Worm (Caenorhabditis elegans) whole organism, early embryonic: Measurements from ENCODE around the gene R05F9.7.
"Not testable (repeated sequence)": the region's sequence is repeated elsewhere in the genome, so short reads cannot be mapped to it uniquely, and the experiment has no call there.

Experiments used
- B0310.2 ChIP-seq: sonication (generic microtip); optimal IDR thresholded peaks from 2 replicates; lab custom pipeline; 2016; ENCODE audit warnings: mild to moderate bottlenecking, missing genetic modification characterization, missing compliant biosample characterization
- F13C5.2 ChIP-seq: sonication (generic microtip); optimal IDR thresholded peaks from 2 replicates; lab custom pipeline; 2017; ENCODE audit warnings: mild to moderate bottlenecking, missing genetic modification characterization, inconsistent platforms, missing compliant biosample characterization
- aly-1 ChIP-seq: sonication (generic microtip); optimal IDR thresholded peaks from 2 replicates; lab custom pipeline; 2016; ENCODE audit warnings: missing genetic modification characterization, missing compliant biosample characterization
- ama-1 ChIP-seq: fragments of 150-350 bp; optimal IDR thresholded peaks from 2 replicates; lab custom pipeline; 2014
- ceh-13 ChIP-seq: fragments of 200-800 bp; sonication (Bioruptor generic); optimal IDR thresholded peaks from 2 replicates; lab custom pipeline; 2018; ENCODE audit warnings: mild to moderate bottlenecking, missing genetic modification characterization, missing compliant biosample characterization
- ceh-36 ChIP-seq: sonication (generic microtip); optimal IDR thresholded peaks from 2 replicates; lab custom pipeline; 2016; ENCODE audit warnings: missing genetic modification characterization, inconsistent platforms, missing compliant biosample characterization
- ets-7 ChIP-seq: sonication (generic microtip); optimal IDR thresholded peaks from 2 replicates; lab custom pipeline; 2016; ENCODE audit warnings: missing genotype, missing genetic modification characterization, missing compliant biosample characterization
- flt-1 ChIP-seq: fragments of 200-800 bp; sonication (Bioruptor generic); IDR thresholded peaks from 2 replicates; pipeline ENCODE4 v1.3.6; 2022; ENCODE audit warnings: missing genetic modification characterization, missing compliant biosample characterization
- hmbx-1 ChIP-seq: sonication (generic microtip); optimal IDR thresholded peaks from 2 replicates; lab custom pipeline; 2016; ENCODE audit warnings: mild to moderate bottlenecking, missing genetic modification characterization, missing compliant biosample characterization
- hmg-4 ChIP-seq: fragments of 200-800 bp; sonication (Bioruptor generic); optimal IDR thresholded peaks from 2 replicates; lab custom pipeline; 2018; ENCODE audit warnings: mild to moderate bottlenecking, missing genetic modification characterization, missing compliant biosample characterization
- hnd-1 ChIP-seq: sonication (generic microtip); optimal IDR thresholded peaks from 2 replicates; lab custom pipeline; 2016; ENCODE audit warnings: missing genetic modification characterization, missing compliant biosample characterization
- pes-1 ChIP-seq: fragments of 200-800 bp; sonication (Bioruptor generic); IDR thresholded peaks from 2 replicates; pipeline ENCODE4 v1.3.6; 2022; ENCODE audit warnings: missing genetic modification reagents, missing genetic modification characterization, missing compliant biosample characterization
- scrt-1 ChIP-seq: fragments of 200-800 bp; sonication (Bioruptor generic); IDR thresholded peaks from 2 replicates; pipeline ENCODE4 v1.3.6; 2022; ENCODE audit warnings: missing genetic modification characterization, missing compliant biosample characterization
- sea-1 ChIP-seq: fragments of 200-800 bp; sonication (Bioruptor generic); conservative IDR thresholded peaks from 2 replicates; pipeline ENCODE4 v1.3.6; 2022; ENCODE audit warnings: missing genetic modification characterization, missing compliant biosample characterization
- tbx-11 ChIP-seq: fragments of 200-800 bp; sonication (Bioruptor generic); IDR thresholded peaks from 2 replicates; pipeline ENCODE4 v1.3.6; 2022; ENCODE audit warnings: missing genetic modification characterization, missing compliant biosample characterization
- tbx-37 ChIP-seq: fragments of 200-800 bp; sonication (Bioruptor generic); conservative IDR thresholded peaks from 2 replicates; pipeline ENCODE4 v1.3.6; 2022; ENCODE audit warnings: missing genetic modification reagents, missing genetic modification characterization, missing compliant biosample characterization
- tra-4 ChIP-seq: sonication (generic microtip); optimal IDR thresholded peaks from 2 replicates; lab custom pipeline; 2017; ENCODE audit warnings: missing genetic modification characterization, missing compliant biosample characterization

Gene R05F9.7

ce11 chrII:4856113-4856512, 30.0 kb upstream of the R05F9.7 start:
- TF ChIP-seq tbx-11 (no peak), ama-1 (lab: Kevin White, UChicago) (no peak)

- TF ChIP-seq sea-1 (GFP tag; lab: Robert Waterston, UW), result no peak
- no peak for TF ChIP-seq hnd-1 (tag; lab: Kevin White, UChicago)
- TF ChIP-seq tbx-11, result no peak
- no peak for TF ChIP-seq tbx-37 (GFP tag; lab: Robert Waterston, UW)
- no peak for TF ChIP-seq B0310.2 (tag; lab: Kevin White, UChicago)
- no peak for TF ChIP-seq hmg-4
- no peak for TF ChIP-seq hmbx-1 (tag; lab: Kevin White, UChicago)
- no peak for TF ChIP-seq ceh-36
- TF ChIP-seq ama-1 (lab: Kevin White, UChicago), result no peak
- TF ChIP-seq ceh-13 (GFP tag; lab: Kevin White, UChicago), result no peak
- TF ChIP-seq scrt-1 (GFP tag; lab: Robert Waterston, UW), result no peak
These were observed 29.0 kb upstream of the R05F9.7 start for ce11 chrII:4857086-4857485.

ce11 chrII:4857873-4858364, 28.2 kb upstream of the R05F9.7 start, which contains the start of gene F11G11.5:
F11G11.5 (plus strand) TSS chrII:4857923.
- TF ChIP-seq tbx-11 (no peak), aly-1 (tag; lab: Kevin White, UChicago) (no peak), pes-1 (GFP tag; lab: Robert Waterston, UW) (no peak), sea-1 (GFP tag; lab: Robert Waterston, UW) (no peak), flt-1 (GFP tag; lab: Robert Waterston, UW) (no peak), hmg-4 (no peak), tra-4 (tag; lab: Kevin White, UChicago) (no peak), tbx-37 (GFP tag; lab: Robert Waterston, UW) (no peak), ets-7 (tag; lab: Kevin White, UChicago) (no peak), ama-1 (lab: Kevin White, UChicago) (no peak), hmbx-1 (tag; lab: Kevin White, UChicago) (no peak), F13C5.2 (tag; lab: Kevin White, UChicago) (no peak), ceh-36 (no peak), B0310.2 (tag; lab: Kevin White, UChicago) (no peak), hnd-1 (tag; lab: Kevin White, UChicago) (no peak), ceh-13 (GFP tag; lab: Kevin White, UChicago) (no peak), scrt-1 (GFP tag; lab: Robert Waterston, UW) (no peak)

ce11 chrII:4858906-4859411, 27.1 kb upstream of the R05F9.7 start:
- no peak for TF ChIP-seq ceh-36

ce11 chrII:4860260-4860659, 25.8 kb upstream of the R05F9.7 start, which contains the start of the genes nspd-5 and F11G11.4:
nspd-5 (minus strand) TSS chrII:4860360.
F11G11.4 (plus strand) TSS chrII:4860594.
- not testable (repeated sequence) for TF ChIP-seq hnd-1 (tag; lab: Kevin White, UChicago); aly-1 (tag; lab: Kevin White, UChicago); ceh-13 (GFP tag; lab: Kevin White, UChicago)

- TF ChIP-seq ceh-13 (GFP tag; lab: Kevin White, UChicago) (no peak), hmg-4 (no peak), tbx-11 (no peak), flt-1 (GFP tag; lab: Robert Waterston, UW) (no peak), tra-4 (tag; lab: Kevin White, UChicago) (no peak), aly-1 (tag; lab: Kevin White, UChicago) (no peak), ets-7 (tag; lab: Kevin White, UChicago) (no peak), sea-1 (GFP tag; lab: Robert Waterston, UW) (no peak), ceh-36 (no peak), hnd-1 (tag; lab: Kevin White, UChicago) (no peak), F13C5.2 (tag; lab: Kevin White, UChicago) (no peak), scrt-1 (GFP tag; lab: Robert Waterston, UW) (no peak), B0310.2 (tag; lab: Kevin White, UChicago) (no peak)
These were observed 22.7 kb upstream of the R05F9.7 start, which contains the start of the genes mpst-4 and F11G11.14 for ce11 chrII:4863357-4863756. mpst-4 (minus strand) TSS chrII:4863457. F11G11.14 (plus strand) TSS chrII:4863681.

- TF ChIP-seq hmbx-1 (tag; lab: Kevin White, UChicago) (no peak), pes-1 (GFP tag; lab: Robert Waterston, UW) (no peak), aly-1 (tag; lab: Kevin White, UChicago) (no peak), F13C5.2 (tag; lab: Kevin White, UChicago) (no peak), tbx-11 (no peak), scrt-1 (GFP tag; lab: Robert Waterston, UW) (no peak), B0310.2 (tag; lab: Kevin White, UChicago) (no peak), ama-1 (lab: Kevin White, UChicago) (no peak), ceh-36 (no peak), hnd-1 (tag; lab: Kevin White, UChicago) (no peak), tbx-37 (GFP tag; lab: Robert Waterston, UW) (no peak), ceh-13 (GFP tag; lab: Kevin White, UChicago) (no peak), flt-1 (GFP tag; lab: Robert Waterston, UW) (no peak), ets-7 (tag; lab: Kevin White, UChicago) (no peak), hmg-4 (no peak), sea-1 (GFP tag; lab: Robert Waterston, UW) (no peak), tra-4 (tag; lab: Kevin White, UChicago) (no peak)
These were observed 20.0 kb upstream of the R05F9.7 start for ce11 chrII:4866045-4866444.

- 0 out of 2 replicates have a peak, but pooled peaks have one; percentile 15 for TF ChIP-seq pes-1 (GFP tag; lab: Robert Waterston, UW)
- TF ChIP-seq scrt-1 (GFP tag; lab: Robert Waterston, UW), result 0 out of 2 replicates have a peak, but pooled peaks have one; percentile 58
These were observed 19.3 kb upstream of the R05F9.7 start for ce11 chrII:4866819-4867218.
